Worm (Caenorhabditis elegans): ENCODE results near the gene nhr-212.

Gene nhr-212

ce11 chrV:479046-479445 is 5.6 kb upstream of the nhr-212 start:
- TF ChIP-seq ceh-83 (GFP tag; optimal IDR thresholded peaks at IDR 0.05) = no peak
- TF ChIP-seq mab-5 (tag; optimal IDR thresholded peaks at IDR 0.05) = no peak
- no peak for TF ChIP-seq lsy-2 (tag; optimal IDR thresholded peaks at IDR 0.05)
- no peak for TF ChIP-seq cnd-1 (tag; optimal IDR thresholded peaks at IDR 0.05)
- no peak for TF ChIP-seq elt-1 (tag; optimal IDR thresholded peaks at IDR 0.05; ENCODE audit: borderline replicate concordance, insufficient read depth)
- no peak for TF ChIP-seq flh-1 (GFP tag; optimal IDR thresholded peaks at IDR 0.05)
- TF ChIP-seq nhr-76 (tag; optimal IDR thresholded peaks at IDR 0.05) = no peak
- TF ChIP-seq unc-62 (GFP tag; optimal IDR thresholded peaks at IDR 0.05) = no peak

DNA sequence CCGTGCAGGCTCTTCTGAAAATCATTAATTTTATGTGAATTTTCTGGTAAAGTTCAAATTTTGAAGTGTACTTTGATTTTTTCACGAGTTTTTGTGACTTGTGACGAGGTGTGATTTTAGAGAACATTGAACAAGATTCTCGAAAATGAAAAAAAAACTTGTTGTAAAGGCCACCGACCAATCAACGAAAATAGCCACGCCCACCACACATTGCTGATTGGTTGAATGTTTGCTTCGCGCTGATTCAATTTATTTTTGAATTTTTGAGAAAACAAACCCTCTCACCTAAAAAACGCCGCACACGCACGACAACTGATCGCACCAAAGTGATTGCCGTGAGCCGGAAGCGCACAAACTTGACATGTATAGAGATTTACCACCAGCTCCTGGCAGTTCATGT is 1.8 kb upstream of the nhr-212 start:
- no peak for TF ChIP-seq sem-2 (GFP tag; optimal IDR thresholded peaks at IDR 0.05)
- no peak for TF ChIP-seq elt-1 (tag; optimal IDR thresholded peaks at IDR 0.05; ENCODE audit: borderline replicate concordance, insufficient read depth)
- no peak for TF ChIP-seq nhr-237 (tag; optimal IDR thresholded peaks at IDR 0.05)
- TF ChIP-seq nhr-28 (tag; optimal IDR thresholded peaks at IDR 0.05) = no peak

DNA sequence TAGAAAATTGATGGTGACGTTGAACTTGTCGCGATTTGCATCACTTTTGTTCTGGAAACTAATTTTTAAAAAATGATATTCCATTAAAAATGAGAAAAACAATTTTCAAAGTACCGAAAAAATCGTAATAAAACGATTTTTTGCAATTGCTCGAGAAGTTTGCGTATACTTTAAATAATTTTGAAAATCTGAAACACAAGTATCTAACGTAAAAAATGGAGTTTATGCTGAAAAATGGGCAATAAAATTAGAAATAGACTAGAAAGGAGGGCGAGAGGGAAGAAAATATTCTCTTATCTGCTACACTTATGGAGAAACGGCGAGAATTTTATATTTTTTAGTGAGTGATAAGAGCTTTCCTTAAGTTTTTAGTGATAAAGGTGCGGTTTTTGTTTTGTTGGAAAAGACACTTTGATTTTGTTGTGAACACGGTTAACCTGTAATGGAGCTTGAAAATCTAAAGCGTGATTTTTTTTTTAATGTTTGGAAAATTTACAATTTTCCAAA is 1.3 kb upstream of the nhr-212 start, which contains the start of gene nhr-130:
nhr-130 (minus strand) TSS at position 51 of the 507 bp plus-strand sequence.
- TF ChIP-seq blmp-1 (tag; optimal IDR thresholded peaks at IDR 0.05) (no peak), ceh-39 (tag; optimal IDR thresholded peaks at IDR 0.05) (no peak)

DNA sequence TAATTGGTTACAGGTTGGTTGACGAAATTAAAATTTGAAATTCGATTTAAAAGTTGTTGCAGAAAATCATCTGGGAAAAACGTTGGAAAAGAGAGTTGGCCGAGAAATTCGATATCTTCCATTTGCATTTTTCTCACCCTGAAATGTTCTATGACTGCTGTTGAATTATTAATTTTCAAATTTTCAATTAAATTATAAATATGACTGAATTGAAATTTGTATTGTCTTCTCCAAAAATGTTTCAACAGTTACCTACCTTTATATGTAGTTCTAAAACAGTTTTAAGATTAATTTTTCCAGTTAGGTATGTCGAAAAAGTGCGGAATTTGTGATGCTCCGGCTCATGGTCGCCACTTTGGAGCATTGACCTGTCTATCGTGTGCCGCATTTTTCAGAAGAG is 2.0 kb downstream of the nhr-212 start, which contains the start of gene nhr-211:
nhr-211 (plus strand) TSS at position 301 of the 400 bp plus-strand sequence.
- no peak for TF ChIP-seq lin-32 (GFP tag; optimal IDR thresholded peaks at IDR 0.05)
- no peak for TF ChIP-seq unc-39 (tag; optimal IDR thresholded peaks at IDR 0.05)
- no peak for TF ChIP-seq mep-1 (tag; optimal IDR thresholded peaks at IDR 0.05)
- no peak for TF ChIP-seq cnd-1 (tag; optimal IDR thresholded peaks at IDR 0.05)
- TF ChIP-seq nhr-76 (tag; optimal IDR thresholded peaks at IDR 0.05) = no peak
- no peak for TF ChIP-seq elt-1 (tag; optimal IDR thresholded peaks at IDR 0.05; ENCODE audit: borderline replicate concordance, insufficient read depth)
- TF ChIP-seq ceh-83 (GFP tag; optimal IDR thresholded peaks at IDR 0.05) = no peak
- TF ChIP-seq zip-8 (tag; optimal IDR thresholded peaks at IDR 0.05) = no peak
- TF ChIP-seq M03D4.4 (tag; optimal IDR thresholded peaks at IDR 0.05) = no peak
- no peak for TF ChIP-seq flh-1 (GFP tag; optimal IDR thresholded peaks at IDR 0.05)
- TF ChIP-seq lin-13 (tag; optimal IDR thresholded peaks at IDR 0.05) = no peak
- TF ChIP-seq nhr-12 (tag; optimal IDR thresholded peaks at IDR 0.05) = no peak
- TF ChIP-seq bed-3 (GFP tag; optimal IDR thresholded peaks at IDR 0.05) = no peak

DNA sequence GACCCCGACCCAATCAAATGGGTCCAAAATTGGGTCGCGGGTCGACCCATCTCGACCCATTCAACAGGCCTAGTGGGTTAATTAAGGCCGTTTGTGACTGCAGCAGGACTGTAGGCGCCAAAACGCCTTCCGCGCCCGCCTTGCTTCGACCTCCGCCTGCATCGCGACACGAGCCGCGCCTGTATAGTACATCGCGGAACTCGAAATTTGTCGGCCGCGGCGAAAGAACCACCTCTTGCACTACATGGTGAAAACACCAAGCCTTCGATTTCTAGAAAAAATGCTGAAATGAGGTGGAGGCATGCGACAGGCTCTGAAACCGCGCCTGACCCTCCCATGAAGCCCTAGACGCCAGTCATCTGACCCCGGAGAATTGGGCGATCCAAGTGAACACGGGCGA is 3.3 kb downstream of the nhr-212 start:
- no peak for TF ChIP-seq pha-4 (tag; optimal IDR thresholded peaks at IDR 0.05)

DNA sequence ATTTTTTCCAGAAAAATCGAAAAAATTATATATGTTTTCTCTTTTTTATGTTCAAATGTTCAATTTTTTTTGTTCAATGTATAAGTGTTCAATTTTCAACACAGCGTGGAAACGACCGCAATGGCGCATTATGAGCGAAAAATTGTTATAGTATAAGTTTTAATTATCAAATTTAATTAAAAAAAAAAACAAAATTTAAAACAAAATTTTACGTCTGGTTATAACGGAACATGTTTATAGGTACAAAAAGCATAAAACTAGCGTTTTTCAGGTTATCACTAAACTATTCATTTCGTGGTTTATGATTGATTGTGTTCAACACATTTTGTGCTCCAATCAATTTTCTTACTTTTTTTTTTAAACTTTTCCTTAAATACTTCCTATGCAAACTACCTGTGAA is 4.7 kb downstream of the nhr-212 start, which contains the start of gene nhr-106:
nhr-106 (plus strand) TSS at position 301 of the 400 bp plus-strand sequence.
- TF ChIP-seq ham-2 (GFP tag; optimal IDR thresholded peaks at IDR 0.05) (no peak), nhr-12 (tag; optimal IDR thresholded peaks at IDR 0.05) (no peak), elt-1 (tag; optimal IDR thresholded peaks at IDR 0.05; ENCODE audit: borderline replicate concordance, insufficient read depth) (no peak), elt-3 (tag; optimal IDR thresholded peaks at IDR 0.05) (no peak), ces-1 (GFP tag; optimal IDR thresholded peaks at IDR 0.05) (no peak), unc-39 (tag; optimal IDR thresholded peaks at IDR 0.05) (no peak), sem-2 (GFP tag; optimal IDR thresholded peaks at IDR 0.05) (no peak), sptf-1 (tag; optimal IDR thresholded peaks at IDR 0.05) (no peak), drap-1 (GFP tag; optimal IDR thresholded peaks at IDR 0.05) (no peak), lsy-2 (tag; optimal IDR thresholded peaks at IDR 0.05) (no peak)

DNA sequence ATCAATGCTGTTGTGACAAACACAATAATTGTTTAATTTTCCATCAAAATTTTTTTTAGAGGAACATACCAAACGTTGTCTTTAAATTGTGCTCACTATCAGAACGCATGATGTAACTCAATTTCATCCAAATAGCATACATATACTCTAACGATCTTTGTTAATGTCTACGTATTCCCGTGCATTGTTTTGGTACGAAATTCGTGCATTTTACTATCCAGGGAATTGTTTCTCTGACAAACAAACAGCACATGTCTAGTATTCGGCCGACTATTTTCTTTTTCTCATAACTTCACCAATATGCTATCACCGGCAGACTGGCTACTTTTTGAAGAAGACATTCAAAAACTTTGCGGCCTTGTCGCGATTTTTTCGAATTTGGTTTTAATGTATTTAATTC is 6.8 kb downstream of the nhr-212 start, which contains the start of gene str-196:
str-196 (plus strand) TSS at position 301 of the 400 bp plus-strand sequence.
- TF ChIP-seq M03D4.4 (tag; optimal IDR thresholded peaks at IDR 0.05) (no peak), blmp-1 (tag; optimal IDR thresholded peaks at IDR 0.05) (no peak), ceh-39 (tag; optimal IDR thresholded peaks at IDR 0.05) (no peak), lsy-2 (tag; optimal IDR thresholded peaks at IDR 0.05) (no peak), lin-32 (GFP tag; optimal IDR thresholded peaks at IDR 0.05) (no peak)
